Worm (Caenorhabditis elegans) whole organism, young adult: Measurements from ENCODE around the gene F08G2.7.

Source experiments
- B0035.1 ChIP-seq: sonication (generic microtip); optimal IDR thresholded peaks from 2 replicates; lab custom pipeline; 2016; ENCODE audit warnings: missing genetic modification characterization, mild to moderate bottlenecking, missing compliant biosample characterization, missing genotype, missing genetic modification reagents
- B0336.3 ChIP-seq: fragments of 200-800 bp; sonication (Bioruptor generic); IDR thresholded peaks from 2 replicates; pipeline ENCODE4 v1.3.6; 2022; ENCODE audit warnings: missing genetic modification characterization, missing compliant biosample characterization
- C06A6.2 ChIP-seq: fragments of 200-800 bp; sonication (Bioruptor generic); conservative IDR thresholded peaks from 2 replicates; pipeline ENCODE4 v1.3.6; 2022; ENCODE audit warnings: missing genetic modification characterization, missing compliant biosample characterization
- F33H1.4 ChIP-seq: fragments of 200-800 bp; sonication (Bioruptor generic); IDR thresholded peaks from 2 replicates; pipeline ENCODE4 v1.3.6; 2022; ENCODE audit warnings: missing genetic modification reagents, missing genetic modification characterization, missing compliant biosample characterization
- F37B4.10 ChIP-seq: fragments of 200-800 bp; sonication (Bioruptor generic); IDR thresholded peaks from 2 replicates; pipeline ENCODE4 v1.3.6; 2022; ENCODE audit warnings: missing genetic modification characterization, missing compliant biosample characterization
- F52B5.7 ChIP-seq: sonication (generic microtip); optimal IDR thresholded peaks from 2 replicates; lab custom pipeline; 2016; ENCODE audit warnings: mild to moderate bottlenecking, missing genetic modification characterization, missing compliant biosample characterization
- F55B11.4 ChIP-seq: sonication (generic microtip); optimal IDR thresholded peaks from 2 replicates; lab custom pipeline; 2016; ENCODE audit warnings: missing compliant biosample characterization, missing genetic modification characterization, borderline replicate concordance; ENCODE audit not compliant: insufficient read depth
- K11D2.4 ChIP-seq: fragments of 200-800 bp; sonication (Bioruptor generic); IDR thresholded peaks from 2 replicates; pipeline ENCODE4 v1.3.6; 2022; ENCODE audit warnings: missing genetic modification reagents, missing genetic modification characterization, missing compliant biosample characterization
- K12H6.12 ChIP-seq: fragments of 200-800 bp; sonication (Bioruptor generic); optimal IDR thresholded peaks from 2 replicates; lab custom pipeline; 2018; ENCODE audit warnings: mild to moderate bottlenecking, missing genetic modification characterization, missing compliant biosample characterization
- T07F8.4 ChIP-seq: sonication (generic microtip); optimal IDR thresholded peaks from 2 replicates; lab custom pipeline; 2016; ENCODE audit warnings: mild to moderate bottlenecking, missing genetic modification characterization, moderate library complexity, missing compliant biosample characterization
- Y53F4B.3 ChIP-seq: fragments of 200-800 bp; sonication (Bioruptor generic); IDR thresholded peaks from 2 replicates; pipeline ENCODE4 v1.3.6; 2022; ENCODE audit warnings: missing genetic modification reagents, missing genetic modification characterization, missing compliant biosample characterization
- Y56A3A.18 ChIP-seq: fragments of 200-800 bp; sonication (Bioruptor generic); IDR thresholded peaks from 2 replicates; pipeline ENCODE4 v1.3.6; 2022; ENCODE audit warnings: missing genetic modification reagents, missing genetic modification characterization, missing compliant biosample characterization
- ZK185.1 ChIP-seq: sonication (generic microtip); optimal IDR thresholded peaks from 2 replicates; lab custom pipeline; 2016; ENCODE audit warnings: mild to moderate bottlenecking, missing genetic modification characterization, missing compliant biosample characterization; ENCODE audit not compliant: poor library complexity, severe bottlenecking
- attf-5 ChIP-seq: fragments of 200-800 bp; sonication (Bioruptor generic); optimal IDR thresholded peaks from 2 replicates; lab custom pipeline; 2018; ENCODE audit warnings: mild to moderate bottlenecking, missing genetic modification characterization, missing compliant biosample characterization
- cebp-2 ChIP-seq: fragments of 200-800 bp; sonication (Bioruptor generic); IDR thresholded peaks from 2 replicates; pipeline ENCODE4 v1.3.6; 2022; ENCODE audit warnings: missing genetic modification characterization, missing compliant biosample characterization
- ceh-100 ChIP-seq: fragments of 200-800 bp; sonication (Bioruptor generic); IDR thresholded peaks from 2 replicates; pipeline ENCODE4 v1.3.6; 2022; ENCODE audit warnings: missing genetic modification reagents, missing genetic modification characterization, missing compliant biosample characterization
- ceh-40 ChIP-seq: fragments of 200-800 bp; sonication (Bioruptor generic); IDR thresholded peaks from 2 replicates; pipeline ENCODE4 v1.3.6; 2022; ENCODE audit warnings: missing genetic modification characterization, missing compliant biosample characterization
- dox-1 ChIP-seq: fragments of 200-800 bp; sonication (Bioruptor generic); IDR thresholded peaks from 2 replicates; pipeline ENCODE4 v1.3.6; 2022; ENCODE audit warnings: missing genetic modification reagents, missing genetic modification characterization, missing compliant biosample characterization
- efl-1 ChIP-seq: fragments of 150-350 bp; optimal IDR thresholded peaks from 2 replicates; lab custom pipeline; 2014; ENCODE audit warnings: missing biosample characterization, missing genetic modification reagents, missing genetic modification characterization
- egl-44 ChIP-seq: fragments of 200-800 bp; sonication (Bioruptor generic); IDR thresholded peaks from 2 replicates; pipeline ENCODE4 v1.3.6; 2022; ENCODE audit warnings: missing genetic modification reagents, missing genetic modification characterization, missing compliant biosample characterization
- egrh-3 ChIP-seq: fragments of 200-800 bp; sonication (Bioruptor generic); IDR thresholded peaks from 2 replicates; pipeline ENCODE4 v1.3.6; 2022; ENCODE audit warnings: missing genetic modification reagents, missing genetic modification characterization, missing compliant biosample characterization
- ets-4 ChIP-seq: fragments of 200-800 bp; sonication (Bioruptor generic); optimal IDR thresholded peaks from 2 replicates; lab custom pipeline; 2018; ENCODE audit warnings: mild to moderate bottlenecking, missing genetic modification characterization, missing compliant biosample characterization
- hmg-1.2 ChIP-seq: fragments of 200-800 bp; sonication (Bioruptor generic); IDR thresholded peaks from 2 replicates; pipeline ENCODE4 v1.3.6; 2022; ENCODE audit warnings: missing genetic modification reagents, missing genetic modification characterization, missing compliant biosample characterization
- hrde-1 ChIP-seq: sonication (generic microtip); optimal IDR thresholded peaks from 2 replicates; lab custom pipeline; 2016; ENCODE audit warnings: missing genetic modification characterization, mild to moderate bottlenecking, missing compliant biosample characterization, moderate library complexity, missing genotype, missing genetic modification reagents, borderline replicate concordance
- lag-1 ChIP-seq: fragments of 200-800 bp; sonication (Bioruptor generic); IDR thresholded peaks from 2 replicates; pipeline ENCODE4 v1.3.6; 2022; ENCODE audit warnings: missing genetic modification reagents, missing genetic modification characterization, missing compliant biosample characterization
- let-607 ChIP-seq, 2 experiments: fragments of 200-800 bp in 1 of 2; sonication (Bioruptor generic) in 1 of 2; sonication (generic microtip) in 1 of 2; optimal IDR thresholded peaks; 2 replicates each; lab custom pipeline; 2016 to 2018; ENCODE audit warnings: mild to moderate bottlenecking in 2 of 2, missing compliant biosample characterization in 2 of 2, missing genetic modification characterization in 2 of 2, moderate library complexity in 2 of 2, missing genotype in 1 of 2
- lin-26 ChIP-seq: fragments of 200-800 bp; sonication (Bioruptor generic); IDR thresholded peaks from 2 replicates; pipeline ENCODE4 v1.3.6; 2022; ENCODE audit warnings: missing genetic modification reagents, missing genetic modification characterization, missing compliant biosample characterization
- lin-40 ChIP-seq: sonication (generic microtip); optimal IDR thresholded peaks from 2 replicates; lab custom pipeline; 2016; ENCODE audit warnings: missing genetic modification characterization, mild to moderate bottlenecking, missing compliant biosample characterization, missing genotype, missing genetic modification reagents
- lsy-27 ChIP-seq: sonication (generic microtip); optimal IDR thresholded peaks from 2 replicates; lab custom pipeline; 2017; ENCODE audit warnings: missing genetic modification characterization, mild to moderate bottlenecking, missing compliant biosample characterization, antibody characterized with exemption, missing genotype, borderline replicate concordance; ENCODE audit not compliant: insufficient read depth
- madf-6 ChIP-seq: fragments of 200-800 bp; sonication (Bioruptor generic); IDR thresholded peaks from 2 replicates; pipeline ENCODE4 v1.3.6; 2022; ENCODE audit warnings: missing genetic modification reagents, missing genetic modification characterization, missing compliant biosample characterization
- madf-8 ChIP-seq: fragments of 200-800 bp; sonication (Bioruptor generic); conservative IDR thresholded peaks from 2 replicates; pipeline ENCODE4 v1.3.6; 2022; ENCODE audit warnings: missing genetic modification reagents, missing genetic modification characterization, missing compliant biosample characterization
- nfya-1 ChIP-seq: sonication (generic microtip); optimal IDR thresholded peaks from 2 replicates; lab custom pipeline; 2017; ENCODE audit warnings: antibody characterized with exemption, missing compliant biosample characterization, missing genetic modification characterization, borderline replicate concordance; ENCODE audit not compliant: insufficient read depth
- nfyb-1 ChIP-seq: fragments of 200-800 bp; sonication (Bioruptor generic); IDR thresholded peaks from 2 replicates; pipeline ENCODE4 v1.3.6; 2022; ENCODE audit warnings: missing genetic modification reagents, missing genetic modification characterization, missing compliant biosample characterization
- nhr-120 ChIP-seq: fragments of 200-800 bp; sonication (Bioruptor generic); IDR thresholded peaks from 2 replicates; pipeline ENCODE4 v1.3.6; 2022; ENCODE audit warnings: missing genetic modification characterization, missing compliant biosample characterization
- nhr-27 ChIP-seq: fragments of 200-800 bp; sonication (Bioruptor generic); optimal IDR thresholded peaks from 2 replicates; lab custom pipeline; 2018; ENCODE audit warnings: mild to moderate bottlenecking, missing genetic modification characterization, moderate library complexity, missing compliant biosample characterization
- nhr-80 ChIP-seq: sonication (generic microtip); optimal IDR thresholded peaks from 2 replicates; lab custom pipeline; 2016; ENCODE audit warnings: missing genetic modification characterization, missing compliant biosample characterization
- repo-1 ChIP-seq: sonication (generic microtip); optimal IDR thresholded peaks from 2 replicates; lab custom pipeline; 2017; ENCODE audit warnings: mild to moderate bottlenecking, missing genetic modification characterization, missing compliant biosample characterization
- snpc-1.1 ChIP-seq: sonication (generic microtip); optimal IDR thresholded peaks from 2 replicates; lab custom pipeline; 2017; ENCODE audit warnings: missing genetic modification characterization, mild to moderate bottlenecking, missing compliant biosample characterization, antibody characterized with exemption, moderate library complexity, missing genotype, missing genetic modification reagents; ENCODE audit not compliant: insufficient read depth
- snpc-1.3 ChIP-seq: sonication (generic microtip); optimal IDR thresholded peaks from 2 replicates; lab custom pipeline; 2017; ENCODE audit warnings: missing genetic modification characterization, mild to moderate bottlenecking, missing compliant biosample characterization, antibody characterized with exemption, moderate library complexity, missing genotype, missing genetic modification reagents; ENCODE audit not compliant: insufficient read depth
- snpc-3.4 ChIP-seq: sonication (generic microtip); optimal IDR thresholded peaks from 2 replicates; lab custom pipeline; 2017; ENCODE audit warnings: missing genetic modification characterization, mild to moderate bottlenecking, missing compliant biosample characterization, antibody characterized with exemption, moderate library complexity, missing genotype, missing genetic modification reagents
- snpc-4 ChIP-seq, 5 experiments: fragments of 150-350 bp in 1 of 5; sonication (generic microtip) in 4 of 5; optimal IDR thresholded peaks; 2 replicates each; lab custom pipeline; 2014 to 2018; ENCODE audit warnings: missing genetic modification characterization in 5 of 5, missing biosample characterization in 3 of 5, antibody characterized with exemption in 2 of 5, mild to moderate bottlenecking in 2 of 5, missing compliant biosample characterization in 2 of 5, missing genotype in 2 of 5, moderate library complexity in 2 of 5, missing genetic modification reagents in 1 of 5
- tbx-9 ChIP-seq: sonication (generic microtip); optimal IDR thresholded peaks from 2 replicates; lab custom pipeline; 2016; ENCODE audit warnings: borderline replicate concordance, missing genetic modification characterization, inconsistent platforms, missing compliant biosample characterization
- tlf-1 ChIP-seq: fragments of 200-800 bp; sonication (Bioruptor generic); optimal IDR thresholded peaks from 2 replicates; lab custom pipeline; 2018; ENCODE audit warnings: mild to moderate bottlenecking, missing genetic modification characterization, missing compliant biosample characterization
- ztf-26 ChIP-seq: sonication (generic microtip); optimal IDR thresholded peaks from 2 replicates; lab custom pipeline; 2017; ENCODE audit warnings: missing genetic modification characterization, missing compliant biosample characterization
- ztf-3 ChIP-seq: fragments of 200-800 bp; sonication (Bioruptor generic); optimal IDR thresholded peaks from 2 replicates; lab custom pipeline; 2018; ENCODE audit warnings: mild to moderate bottlenecking, missing genetic modification characterization, missing compliant biosample characterization
- ztf-6 ChIP-seq: fragments of 200-800 bp; sonication (Bioruptor generic); IDR thresholded peaks from 2 replicates; pipeline ENCODE4 v1.3.6; 2022; ENCODE audit warnings: missing genetic modification reagents, missing genetic modification characterization, missing compliant biosample characterization

F08G2.7 gene

ce11 chrII:13888278-13888677 lies 47.3 kb upstream of the F08G2.7 start, which contains the start of gene mcd-1 (continued):
- TF ChIP-seq F52B5.7 (tag; lab: Kevin White, UChicago) (no peak), ZK185.1 (no peak), lin-26 (GFP tag; lab: Robert Waterston, UW) (no peak), K11D2.4 (GFP tag; lab: Robert Waterston, UW) (no peak), ztf-3 (GFP tag; lab: Kevin White, UChicago) (no peak), egl-44 (GFP tag; lab: Robert Waterston, UW) (no peak), tlf-1 (GFP tag; lab: Kevin White, UChicago) (no peak), egrh-3 (peak; percentile 67; the same call in 1 of the 2 replicates), nhr-120 (GFP tag; lab: Robert Waterston, UW) (no peak), nhr-80 (tag; lab: Kevin White, UChicago) (no peak), C06A6.2 (GFP tag; lab: Robert Waterston, UW) (no peak), B0336.3 (GFP tag; lab: Robert Waterston, UW) (no peak), hrde-1 (tag; lab: Kevin White, UChicago) (no peak), Y53F4B.3 (GFP tag; lab: Robert Waterston, UW) (no peak), attf-5 (GFP tag; lab: Kevin White, UChicago) (peak; percentile 73), F33H1.4 (GFP tag; lab: Robert Waterston, UW) (peak; percentile 38; the same call in 1 of the 2 replicates), tbx-9 (tag; lab: Kevin White, UChicago) (no peak), B0035.1 (tag; lab: Kevin White, UChicago) (no peak), snpc-1.1 (no peak), madf-6 (GFP tag; lab: Robert Waterston, UW) (peak; percentile 67; the same call in 1 of the 2 replicates), K12H6.12 (no peak), repo-1 (no peak), ets-4 (GFP tag; lab: Kevin White, UChicago) (no peak), nhr-27 (tag; lab: Kevin White, UChicago) (no peak), lin-40 (tag; lab: Kevin White, UChicago) (peak; percentile 16), T07F8.4 (tag; lab: Kevin White, UChicago) (no peak), cebp-2 (no peak), snpc-3.4 (no peak), F37B4.10 (GFP tag; lab: Robert Waterston, UW) (no peak), snpc-1.3 (tag; lab: Kevin White, UChicago) (no peak), nfyb-1 (GFP tag; lab: Robert Waterston, UW) (no peak), let-607 (tag; optimal IDR thresholded peaks at IDR 0.05; lab: Kevin White, UChicago) (no peak), lsy-27 (tag; lab: Kevin White, UChicago) (no peak), lag-1 (GFP tag; lab: Robert Waterston, UW) (no peak), snpc-4 (GFP tag; optimal IDR thresholded peaks at IDR 0.05; lab: Kevin White, UChicago) (no peak), snpc-4 (tag; optimal IDR thresholded peaks at IDR 0.05; lab: Kevin White, UChicago) (peak in 2 of 4 experiments; percentile 44 to 51), hmg-1.2 (peak; percentile 31; the same call in 1 of the 2 replicates), ceh-40 (GFP tag; lab: Robert Waterston, UW) (no peak), Y56A3A.18 (GFP tag; lab: Robert Waterston, UW) (no peak), F55B11.4 (no peak), ztf-26 (no peak), dox-1 (GFP tag; lab: Robert Waterston, UW) (no peak; the same call in 1 of the 2 replicates), ceh-100 (GFP tag; lab: Robert Waterston, UW) (peak; percentile 35; the same call in 1 of the 2 replicates), efl-1 (GFP tag; lab: Kevin White, UChicago) (peak; percentile 75), nfya-1 (tag; lab: Kevin White, UChicago) (no peak), madf-8 (GFP tag; lab: Robert Waterston, UW) (0 out of 2 replicates have a peak, but pooled peaks have one; percentile 18), ztf-6 (GFP tag; lab: Robert Waterston, UW) (no peak)
